Fruit fly (Drosophila melanogaster) S2 (cell line): ENCODE measurements around the gene CG13308.

Experiments
- CG8478 ChIP-seq: fragments of >200 bp; optimal IDR thresholded peaks from 2 replicates; lab custom pipeline; 2018
- CTCF ChIP-seq, 2 experiments: fragments of >200 bp; optimal IDR thresholded peaks; 2 replicates each; lab custom pipeline; 2018

dm6 chr3L:8835441-8835840, 27.1 kb downstream of the CG13308 start:
- TF ChIP-seq CTCF (optimal IDR thresholded peaks at IDR 0.05; lab: Kevin White, UChicago) (no peak), CG8478 (lab: Kevin White, UChicago) (no peak)
